Fruit fly (Drosophila melanogaster) whole organism, embryonic: ENCODE results near the gene Liprin-beta.

Experiments used
- Atf-2 ChIP-seq: fragments of 200-800 bp; sonication (Bioruptor generic); optimal IDR thresholded peaks from 2 replicates; lab custom pipeline; 2016; ENCODE audit warnings: missing biosample characterization, missing genetic modification characterization
- Bgb ChIP-seq: fragments of 200-800 bp; sonication (Bioruptor generic); IDR thresholded peaks from 2 replicates; pipeline ENCODE4 v1.3.6; 2022; ENCODE audit warnings: missing biosample characterization, missing genetic modification characterization; ENCODE audit not compliant: partially characterized antibody
- CG10209 ChIP-seq: fragments of 200-800 bp; sonication (Bioruptor generic); optimal IDR thresholded peaks from 3 replicates; lab custom pipeline; 2017; ENCODE audit warnings: missing biosample characterization, mild to moderate bottlenecking, missing genetic modification characterization, missing genetic modification reagents
- CG14710 ChIP-seq: fragments of 200-800 bp; sonication (Bioruptor generic); optimal IDR thresholded peaks from 3 replicates; lab custom pipeline; 2019; ENCODE audit warnings: missing biosample characterization, mild to moderate bottlenecking, missing genetic modification characterization, moderate library complexity
- CG1603 ChIP-seq: fragments of 200-800 bp; sonication (Bioruptor generic); optimal IDR thresholded peaks from 2 replicates; lab custom pipeline; 2019; ENCODE audit warnings: missing biosample characterization, mild to moderate bottlenecking, missing genetic modification characterization, moderate library complexity
- CG34376 ChIP-seq: fragments of 200-800 bp; sonication (Bioruptor generic); optimal IDR thresholded peaks from 2 replicates; lab custom pipeline; 2018; ENCODE audit warnings: missing biosample characterization, mild to moderate bottlenecking, missing genetic modification characterization
- CG42726 ChIP-seq: fragments of 200-800 bp; sonication (Bioruptor generic); IDR thresholded peaks from 2 replicates; pipeline ENCODE4 v1.3.6; 2022; ENCODE audit warnings: missing biosample characterization, missing genetic modification characterization; ENCODE audit not compliant: partially characterized antibody
- CG5245 ChIP-seq: fragments of 200-800 bp; sonication (Bioruptor generic); optimal IDR thresholded peaks from 3 replicates; lab custom pipeline; 2016; ENCODE audit warnings: missing biosample characterization, missing genetic modification characterization
- CG7987 ChIP-seq: fragments of 200-800 bp; sonication (Bioruptor generic); optimal IDR thresholded peaks from 2 replicates; lab custom pipeline; 2018; ENCODE audit warnings: missing biosample characterization, mild to moderate bottlenecking, missing genetic modification characterization, moderate library complexity
- CG8944 ChIP-seq: fragments of 200-800 bp; sonication (Bioruptor generic); optimal IDR thresholded peaks from 3 replicates; lab custom pipeline; 2016; ENCODE audit warnings: missing biosample characterization, missing genetic modification characterization
- CG9727 ChIP-seq: fragments of 200-800 bp; sonication (Bioruptor generic); optimal IDR thresholded peaks from 3 replicates; lab custom pipeline; 2017; ENCODE audit warnings: missing biosample characterization, mild to moderate bottlenecking, missing genetic modification characterization
- D ChIP-seq, 2 experiments: fragments of 200-800 bp in 1 of 2; fragments of >200 bp in 1 of 2; sonication (Bioruptor generic) in 1 of 2; optimal IDR thresholded peaks; 2 replicates in 1 of 2; 3 replicates in 1 of 2; lab custom pipeline; 2017; ENCODE audit warnings: mild to moderate bottlenecking in 1 of 2, missing biosample characterization in 1 of 2, missing genetic modification characterization in 1 of 2, missing genetic modification reagents in 1 of 2
- Dp ChIP-seq: fragments of 200-800 bp; sonication (Bioruptor generic); optimal IDR thresholded peaks from 2 replicates; lab custom pipeline; 2018; ENCODE audit warnings: missing biosample characterization, mild to moderate bottlenecking, missing genetic modification characterization, moderate library complexity
- Dref ChIP-seq: fragments of 200-800 bp; sonication (Bioruptor generic); IDR thresholded peaks from 2 replicates; pipeline ENCODE4 v1.3.6; 2022; ENCODE audit warnings: missing biosample characterization, missing genetic modification characterization
- E2f2 ChIP-seq: fragments of 200-800 bp; sonication (Bioruptor generic); IDR thresholded peaks from 2 replicates; pipeline ENCODE4 v1.3.6; 2022; ENCODE audit warnings: missing biosample characterization, missing genetic modification characterization
- HLHmδ ChIP-seq: fragments of 200-800 bp; sonication (Bioruptor generic); optimal IDR thresholded peaks from 2 replicates; lab custom pipeline; 2018; ENCODE audit warnings: missing biosample characterization, mild to moderate bottlenecking, missing genetic modification characterization, moderate library complexity
- Hmr ChIP-seq: fragments of 200-800 bp; sonication (Bioruptor generic); optimal IDR thresholded peaks from 3 replicates; lab custom pipeline; 2017; ENCODE audit warnings: mild to moderate bottlenecking, missing biosample characterization, missing genetic modification reagents, missing genetic modification characterization
- Lhr ChIP-seq: fragments of 200-800 bp; sonication (Bioruptor generic); optimal IDR thresholded peaks from 3 replicates; lab custom pipeline; 2017; ENCODE audit warnings: mild to moderate bottlenecking, missing biosample characterization, missing genetic modification reagents, missing genetic modification characterization
- MBD-R2 ChIP-seq: fragments of 200-800 bp; sonication (Bioruptor generic); IDR thresholded peaks from 2 replicates; pipeline ENCODE4 v1.3.6; 2022; ENCODE audit warnings: missing biosample characterization, missing genetic modification characterization
- NFAT ChIP-seq: fragments of 200-800 bp; sonication (Bioruptor generic); IDR thresholded peaks from 2 replicates; pipeline ENCODE4 v1.3.6; 2022; ENCODE audit warnings: missing biosample characterization, missing genetic modification characterization
- Ravus ChIP-seq: fragments of 200-800 bp; sonication (Bioruptor generic); IDR thresholded peaks from 2 replicates; pipeline ENCODE4 v1.3.6; 2022; ENCODE audit warnings: missing biosample characterization, missing genetic modification characterization
- Scr ChIP-seq: fragments of 200-800 bp; sonication (Bioruptor generic); IDR thresholded peaks from 2 replicates; pipeline ENCODE4 v1.3.6; 2022; ENCODE audit warnings: missing biosample characterization, missing genetic modification characterization; ENCODE audit not compliant: partially characterized antibody
- Sin3A ChIP-seq: fragments of >200 bp; optimal IDR thresholded peaks from 2 replicates; lab custom pipeline; 2018
- Sry-β ChIP-seq: fragments of 200-800 bp; sonication (Bioruptor generic); optimal IDR thresholded peaks from 2 replicates; lab custom pipeline; 2018; ENCODE audit warnings: missing biosample characterization, mild to moderate bottlenecking, missing genetic modification characterization, moderate library complexity
- TFAM ChIP-seq: fragments of 200-800 bp; sonication (Bioruptor generic); optimal IDR thresholded peaks from 2 replicates; lab custom pipeline; 2017; ENCODE audit warnings: missing biosample characterization, missing genetic modification characterization, inconsistent platforms
- bbx ChIP-seq: fragments of 200-800 bp; sonication (Bioruptor generic); IDR thresholded peaks from 2 replicates; pipeline ENCODE4 v1.3.6; 2022; ENCODE audit warnings: missing biosample characterization, missing genetic modification characterization; ENCODE audit not compliant: partially characterized antibody
- bsh ChIP-seq, 2 experiments: fragments of 200-800 bp; sonication (Bioruptor generic); optimal IDR thresholded peaks; 2 replicates each; lab custom pipeline; 2017 to 2018; ENCODE audit warnings: mild to moderate bottlenecking in 2 of 2, missing biosample characterization in 2 of 2, missing genetic modification characterization in 2 of 2, moderate library complexity in 1 of 2
- cas ChIP-seq: fragments of 200-800 bp; sonication (Bioruptor generic); IDR thresholded peaks from 2 replicates; pipeline ENCODE4 v1.3.6; 2022; ENCODE audit warnings: missing biosample characterization, missing genetic modification characterization
- ems ChIP-seq: fragments of 200-800 bp; sonication (Bioruptor generic); optimal IDR thresholded peaks from 3 replicates; lab custom pipeline; 2016; ENCODE audit warnings: missing biosample characterization, missing genetic modification characterization
- gce ChIP-seq: fragments of 200-800 bp; sonication (Bioruptor generic); IDR thresholded peaks from 3 replicates; pipeline ENCODE4 v1.3.6; 2022; ENCODE audit warnings: missing biosample characterization, missing genetic modification characterization
- hbn ChIP-seq: fragments of 200-800 bp; sonication (Bioruptor generic); IDR thresholded peaks from 2 replicates; pipeline ENCODE4 v1.3.6; 2022; ENCODE audit warnings: missing biosample characterization, missing genetic modification characterization; ENCODE audit not compliant: partially characterized antibody
- maf-S ChIP-seq: fragments of 200-800 bp; sonication (Bioruptor generic); optimal IDR thresholded peaks from 2 replicates; lab custom pipeline; 2016; ENCODE audit warnings: missing biosample characterization, missing genetic modification characterization
- nau ChIP-seq: fragments of 200-800 bp; sonication (Bioruptor generic); optimal IDR thresholded peaks from 3 replicates; lab custom pipeline; 2017; ENCODE audit warnings: missing biosample characterization, mild to moderate bottlenecking, missing genetic modification characterization, missing genetic modification reagents
- nmo ChIP-seq: fragments of 200-800 bp; sonication (Bioruptor generic); optimal IDR thresholded peaks from 2 replicates; lab custom pipeline; 2018; ENCODE audit warnings: missing biosample characterization, mild to moderate bottlenecking, missing genetic modification characterization, moderate library complexity
- prd ChIP-seq, 3 experiments: fragments of >200 bp in 2 of 3; fragments of 200-800 bp in 1 of 3; sonication (Bioruptor generic) in 1 of 3; optimal IDR thresholded peaks in 2 of 3; IDR thresholded peaks in 1 of 3; 2 replicates in 2 of 3; 3 replicates in 1 of 3; pipeline versions ENCODE4 v1.3.6 to Lab custom; 2017 to 2022; ENCODE audit warnings: missing biosample characterization in 1 of 3, missing genetic modification characterization in 1 of 3
- stwl ChIP-seq: fragments of 200-800 bp; sonication (Bioruptor generic); optimal IDR thresholded peaks from 3 replicates; lab custom pipeline; 2018; ENCODE audit warnings: missing biosample characterization, mild to moderate bottlenecking, missing genetic modification characterization, moderate library complexity
- tup ChIP-seq: fragments of 200-800 bp; sonication (Bioruptor generic); optimal IDR thresholded peaks from 2 replicates; lab custom pipeline; 2016; ENCODE audit warnings: missing biosample characterization, mild to moderate bottlenecking, missing genetic modification characterization, moderate library complexity
- zfh1 ChIP-seq: fragments of 200-800 bp; sonication (Bioruptor generic); IDR thresholded peaks from 3 replicates; pipeline ENCODE4 v1.3.6; 2022; ENCODE audit warnings: missing biosample characterization, missing genetic modification characterization

The Liprin-beta gene

dm6 chr3L:13502484-13503109, 10.5 kb upstream of the Liprin-beta start, which contains the start of gene Spt20 (continued):
- TF ChIP-seq zfh1 (GFP tag; lab: Robert Waterston, UW) (no peak), maf-S (GFP tag; lab: Kevin White, UChicago) (no peak), CG9727 (no peak), Sry-β (no peak), CG14710 (tag; lab: Kevin White, UChicago) (peak; percentile 100), Sin3A (lab: Kevin White, UChicago) (peak; percentile 81), Scr (GFP tag; lab: Robert Waterston, UW) (peak; percentile 41), MBD-R2 (GFP tag; lab: Robert Waterston, UW) (peak; percentile 81), Bgb (GFP tag; lab: Robert Waterston, UW) (peak; percentile 50; the same call in 1 of the 2 replicates), nau (GFP tag; lab: Kevin White, UChicago) (no peak), Lhr (GFP tag; lab: Kevin White, UChicago) (peak; percentile 44), Hmr (GFP tag; lab: Kevin White, UChicago) (no peak), CG34376 (GFP tag; lab: Kevin White, UChicago) (no peak), TFAM (GFP tag; lab: Kevin White, UChicago) (no peak), CG5245 (GFP tag; lab: Kevin White, UChicago) (no peak), gce (GFP tag; lab: Robert Waterston, UW) (no peak), nmo (GFP tag; lab: Kevin White, UChicago) (peak; percentile 34), tup (GFP tag; lab: Kevin White, UChicago) (no peak), NFAT (GFP tag; lab: Robert Waterston, UW) (peak; percentile 26; the same call in 1 of the 2 replicates), Dref (GFP tag; lab: Robert Waterston, UW) (peak; percentile 72), CG42726 (0 out of 2 replicates have a peak, but pooled peaks have one; percentile 37), hbn (peak; percentile 29; the same call in 1 of the 2 replicates), bbx (GFP tag; lab: Robert Waterston, UW) (peak; percentile 57; the same call in 1 of the 2 replicates), prd (optimal IDR thresholded peaks at IDR 0.05; lab: Kevin White, UChicago) (no peak), prd (GFP tag; IDR thresholded peaks at IDR 0.05; lab: Robert Waterston, UW) (no peak), stwl (tag; lab: Kevin White, UChicago) (peak; percentile 70), ems (GFP tag; lab: Kevin White, UChicago) (no peak), Atf-2 (GFP tag; lab: Kevin White, UChicago) (no peak), CG8944 (no peak), Ravus (GFP tag; lab: Robert Waterston, UW) (no peak), cas (no peak), E2f2 (peak; percentile 84), HLHmδ (GFP tag; lab: Kevin White, UChicago) (peak; percentile 66), bsh (GFP tag; optimal IDR thresholded peaks at IDR 0.05; lab: Kevin White, UChicago) (no peak), CG10209 (GFP tag; lab: Kevin White, UChicago) (no peak), CG1603 (tag; lab: Kevin White, UChicago) (no peak), D (optimal IDR thresholded peaks at IDR 0.05; lab: Kevin White, UChicago) (peak; percentile 25), D (GFP tag; optimal IDR thresholded peaks at IDR 0.05; lab: Kevin White, UChicago) (no peak), Dp (GFP tag; lab: Kevin White, UChicago) (peak; percentile 78), CG7987 (GFP tag; lab: Kevin White, UChicago) (peak; percentile 34)
